Worm (Caenorhabditis elegans): ENCODE data around the gene cnd-1.
A peak's percentile ranks its signal among the peaks of the same experiment; 100 is the strongest.

- TF ChIP-seq nfya-1 (tag; optimal IDR thresholded peaks at IDR 0.05; ENCODE audit: borderline replicate concordance, insufficient read depth) (no peak), hmg-1.2 (GFP tag; IDR thresholded peaks at IDR 0.05) (peak; percentile 44; the same call in 1 of the 2 replicates), F23B12.7 (tag; optimal IDR thresholded peaks at IDR 0.05; ENCODE audit: insufficient read depth) (no peak), egrh-3 (GFP tag; IDR thresholded peaks at IDR 0.05) (no peak), attf-6 (GFP tag; IDR thresholded peaks at IDR 0.05) (peak; percentile 75; the same call in 1 of the 2 replicates)
Observed at ce11 chrIII:5230415-5230814, 14.0 kb downstream of the cnd-1 start, which contains the start of gene prmt-5.
